Fruit fly (Drosophila melanogaster): ENCODE measurements around the gene Mhcl.

The Mhcl gene

dm6 chr3R:16049369-16049768 is 49.2 kb downstream of the Mhcl start, which contains the start of the genes IKKbeta and CG5013:
Gene IKKbeta (minus strand): TSS chr3R:16049421.
Gene CG5013 (plus strand): TSS chr3R:16049670.
- TF ChIP-seq Eip78C (GFP tag) (peak; percentile 73), Sox102F (GFP tag; optimal IDR thresholded peaks at IDR 0.05) (peak; percentile 30), CG11902 (GFP tag; optimal IDR thresholded peaks at IDR 0.05) (peak; percentile 21), pdm3 (GFP tag; optimal IDR thresholded peaks at IDR 0.05) (no peak), CG10631 (GFP tag; optimal IDR thresholded peaks at IDR 0.05) (peak; percentile 45), CG15336 (GFP tag; IDR thresholded peaks at IDR 0.05) (0 out of 2 replicates have a peak, but pooled peaks have one; percentile 13), CG11294 (GFP tag; IDR thresholded peaks at IDR 0.05) (no peak), Hr4 (GFP tag; optimal IDR thresholded peaks at IDR 0.05) (no peak), CG6854 (GFP tag; optimal IDR thresholded peaks at IDR 0.05) (no peak), fkh (GFP tag; optimal IDR thresholded peaks at IDR 0.05) (peak; percentile 69), CG3032 (tag; optimal IDR thresholded peaks at IDR 0.05) (peak; percentile 60), Gug (GFP tag; IDR thresholded peaks at IDR 0.05) (no peak), CG16779 (tag; optimal IDR thresholded peaks at IDR 0.05) (no peak), fd59A (GFP tag; optimal IDR thresholded peaks at IDR 0.05) (no peak), CG7368 (GFP tag; optimal IDR thresholded peaks at IDR 0.05) (no peak), CG31627 (GFP tag; optimal IDR thresholded peaks at IDR 0.05) (peak; percentile 56), CG6276 (GFP tag; optimal IDR thresholded peaks at IDR 0.05) (no peak), achi (GFP tag; optimal IDR thresholded peaks at IDR 0.05) (no peak), Sox15 (GFP tag; optimal IDR thresholded peaks at IDR 0.05) (peak; percentile 15), Ets21C (GFP tag; optimal IDR thresholded peaks at IDR 0.05) (no peak), CG10669 (GFP tag; optimal IDR thresholded peaks at IDR 0.05) (no peak), spab (GFP tag; optimal IDR thresholded peaks at IDR 0.05) (no peak), Smox (GFP tag; optimal IDR thresholded peaks at IDR 0.05) (no peak), CG3919 (GFP tag; optimal IDR thresholded peaks at IDR 0.05) (peak; percentile 34), CG1621 (tag; optimal IDR thresholded peaks at IDR 0.05) (peak; percentile 7), Ets96B (tag; optimal IDR thresholded peaks at IDR 0.05) (peak; percentile 23), CG34406 (GFP tag; optimal IDR thresholded peaks at IDR 0.05) (no peak), OdsH (GFP tag; optimal IDR thresholded peaks at IDR 0.05) (no peak), dsx (GFP tag; optimal IDR thresholded peaks at IDR 0.05; ENCODE audit: poor library complexity, severe bottlenecking) (peak; percentile 11), topi (GFP tag; optimal IDR thresholded peaks at IDR 0.05) (peak; percentile 49), CG6792 (GFP tag; optimal IDR thresholded peaks at IDR 0.05) (no peak), Eip93F (GFP tag; optimal IDR thresholded peaks at IDR 0.05) (no peak), cyc (GFP tag; optimal IDR thresholded peaks at IDR 0.05) (peak; percentile 59), CG8119 (GFP tag; IDR thresholded peaks at IDR 0.05) (no peak), dac (GFP tag; optimal IDR thresholded peaks at IDR 0.05) (no peak), Lpt (GFP tag; optimal IDR thresholded peaks at IDR 0.05) (no peak), salr (GFP tag; optimal IDR thresholded peaks at IDR 0.05) (no peak), eg (GFP tag; IDR thresholded peaks at IDR 0.05) (0 out of 3 replicates have a peak, but pooled peaks have one; percentile 23), esn (GFP tag; optimal IDR thresholded peaks at IDR 0.05) (peak; percentile 60), vri (GFP tag; optimal IDR thresholded peaks at IDR 0.05) (no peak), acj6 (GFP tag; optimal IDR thresholded peaks at IDR 0.05) (no peak), Blimp-1 (GFP tag; optimal IDR thresholded peaks at IDR 0.05) (no peak), fd85E (GFP tag; optimal IDR thresholded peaks at IDR 0.05) (no peak), CG9139 (GFP tag; optimal IDR thresholded peaks at IDR 0.05) (no peak), ss (GFP tag; optimal IDR thresholded peaks at IDR 0.05) (peak in 1 of 2 experiments; percentile 16), Met (GFP tag; optimal IDR thresholded peaks at IDR 0.05) (no peak), svp (GFP tag) (no peak), CG32006 (GFP tag; optimal IDR thresholded peaks at IDR 0.05) (peak; percentile 37), CG8632 (GFP tag; optimal IDR thresholded peaks at IDR 0.05) (no peak), Eip75B (GFP tag; optimal IDR thresholded peaks at IDR 0.05) (peak; percentile 43), Hr39 (GFP tag; optimal IDR thresholded peaks at IDR 0.05) (peak; percentile 45), lz (GFP tag; optimal IDR thresholded peaks at IDR 0.05) (peak; percentile 50), CG6808 (GFP tag; optimal IDR thresholded peaks at IDR 0.05) (no peak)
